Fruit fly (Drosophila melanogaster) whole organism, embryonic: ENCODE results near the gene CG33288.
A peak's percentile ranks its signal among the peaks of the same experiment; 100 is the strongest.

Source experiments
- ATbp ChIP-seq: fragments of 200-800 bp; sonication (Bioruptor generic); optimal IDR thresholded peaks from 2 replicates; lab custom pipeline; 2017; ENCODE audit warnings: missing biosample characterization, mild to moderate bottlenecking, missing genetic modification characterization, missing genetic modification reagents
- Bteb2 ChIP-seq: fragments of 200-800 bp; sonication (Bioruptor generic); optimal IDR thresholded peaks from 2 replicates; lab custom pipeline; 2016; ENCODE audit warnings: missing biosample characterization, missing genetic modification characterization
- CG10147 ChIP-seq: fragments of 200-800 bp; sonication (Bioruptor generic); optimal IDR thresholded peaks from 2 replicates; lab custom pipeline; 2019; ENCODE audit warnings: missing biosample characterization, mild to moderate bottlenecking, missing genetic modification characterization, moderate library complexity
- CG11085 ChIP-seq: fragments of 200-800 bp; sonication (Bioruptor generic); IDR thresholded peaks from 2 replicates; pipeline ENCODE4 v1.3.6; 2022; ENCODE audit warnings: missing biosample characterization, missing genetic modification characterization
- CG11093 ChIP-seq: fragments of 200-800 bp; sonication (Bioruptor generic); IDR thresholded peaks from 3 replicates; pipeline ENCODE4 v1.3.6; 2022; ENCODE audit warnings: missing biosample characterization, missing genetic modification characterization
- CG11247 ChIP-seq: fragments of 200-800 bp; sonication (Bioruptor generic); IDR thresholded peaks from 2 replicates; pipeline ENCODE4 v1.3.6; 2022; ENCODE audit warnings: missing biosample characterization, missing genetic modification characterization
- CG12769 ChIP-seq: fragments of 200-800 bp; sonication (Bioruptor generic); optimal IDR thresholded peaks from 2 replicates; lab custom pipeline; 2019; ENCODE audit warnings: missing biosample characterization, mild to moderate bottlenecking, missing genetic modification characterization, moderate library complexity
- CG14667 ChIP-seq: fragments of 200-800 bp; sonication (Bioruptor generic); IDR thresholded peaks from 2 replicates; pipeline ENCODE4 v1.3.6; 2022; ENCODE audit warnings: missing biosample characterization, missing genetic modification characterization
- CG15011 ChIP-seq: fragments of 200-800 bp; sonication (Bioruptor generic); optimal IDR thresholded peaks from 3 replicates; lab custom pipeline; 2018; ENCODE audit warnings: missing biosample characterization, mild to moderate bottlenecking, missing genetic modification characterization
- CG17829 ChIP-seq: fragments of 200-800 bp; optimal IDR thresholded peaks from 2 replicates; lab custom pipeline; 2019; ENCODE audit warnings: missing biosample characterization, mild to moderate bottlenecking, missing genetic modification characterization, moderate library complexity
- CG18262 ChIP-seq: fragments of 200-800 bp; optimal IDR thresholded peaks from 3 replicates; lab custom pipeline; 2019; ENCODE audit warnings: missing biosample characterization, mild to moderate bottlenecking, missing genetic modification characterization, moderate library complexity
- CG2199 ChIP-seq: fragments of 200-800 bp; sonication (Bioruptor generic); IDR thresholded peaks from 3 replicates; pipeline ENCODE4 v1.3.6; 2022; ENCODE audit warnings: missing biosample characterization, missing genetic modification characterization
- CG4854 ChIP-seq: fragments of 200-800 bp; sonication (Bioruptor generic); optimal IDR thresholded peaks from 2 replicates; lab custom pipeline; 2016; ENCODE audit warnings: missing biosample characterization, missing genetic modification characterization, inconsistent platforms
- CG6813 ChIP-seq: fragments of 200-800 bp; sonication (Bioruptor generic); optimal IDR thresholded peaks from 2 replicates; lab custom pipeline; 2017; ENCODE audit warnings: missing biosample characterization, missing genetic modification characterization, mild to moderate bottlenecking, moderate library complexity, missing genetic modification reagents
- CG9932 ChIP-seq: fragments of 200-800 bp; sonication (Bioruptor generic); IDR thresholded peaks from 2 replicates; pipeline ENCODE4 v1.3.6; 2022; ENCODE audit warnings: missing biosample characterization, missing genetic modification characterization
- CHES-1-like ChIP-seq: fragments of 200-800 bp; sonication (Bioruptor generic); optimal IDR thresholded peaks from 2 replicates; lab custom pipeline; 2016; ENCODE audit warnings: missing biosample characterization, missing genetic modification characterization
- Chrac-16 ChIP-seq: fragments of 200-800 bp; sonication (Bioruptor generic); optimal IDR thresholded peaks from 3 replicates; lab custom pipeline; 2016; ENCODE audit warnings: missing biosample characterization, missing genetic modification characterization
- Dfd ChIP-seq, 2 experiments: fragments of >200 bp; optimal IDR thresholded peaks; 2 replicates each; lab custom pipeline; 2017; ENCODE audit warnings: missing biosample characterization in 2 of 2, missing genetic modification characterization in 2 of 2
- Ets65A ChIP-seq: fragments of 200-800 bp; sonication (Bioruptor generic); peaks from one replicate; lab custom pipeline; 2016; ENCODE audit warnings: missing biosample characterization, missing genetic modification characterization
- GATAe ChIP-seq: fragments of 200-800 bp; sonication (Bioruptor generic); conservative IDR thresholded peaks from 2 replicates; pipeline ENCODE4 v1.3.6; 2022; ENCODE audit warnings: missing biosample characterization, missing genetic modification characterization
- HmgZ ChIP-seq: fragments of 200-800 bp; sonication (Bioruptor generic); optimal IDR thresholded peaks from 2 replicates; lab custom pipeline; 2018; ENCODE audit warnings: missing biosample characterization, mild to moderate bottlenecking, missing genetic modification characterization
- Hmr ChIP-seq: fragments of 200-800 bp; sonication (Bioruptor generic); optimal IDR thresholded peaks from 3 replicates; lab custom pipeline; 2017; ENCODE audit warnings: mild to moderate bottlenecking, missing biosample characterization, missing genetic modification reagents, missing genetic modification characterization
- Lhr ChIP-seq: fragments of 200-800 bp; sonication (Bioruptor generic); optimal IDR thresholded peaks from 3 replicates; lab custom pipeline; 2017; ENCODE audit warnings: mild to moderate bottlenecking, missing biosample characterization, missing genetic modification reagents, missing genetic modification characterization
- Med ChIP-seq: fragments of 200-800 bp; sonication (Bioruptor generic); peaks from one replicate; lab custom pipeline; 2016; ENCODE audit warnings: missing biosample characterization, missing genetic modification characterization, mild to moderate bottlenecking, inconsistent platforms, moderate library complexity
- NFAT ChIP-seq: fragments of 200-800 bp; sonication (Bioruptor generic); IDR thresholded peaks from 2 replicates; pipeline ENCODE4 v1.3.6; 2022; ENCODE audit warnings: missing biosample characterization, missing genetic modification characterization
- Nf-YA ChIP-seq: fragments of 200-800 bp; sonication (Bioruptor generic); IDR thresholded peaks from 2 replicates; pipeline ENCODE4 v1.3.6; 2022; ENCODE audit warnings: missing biosample characterization, missing genetic modification characterization
- Pdp1 ChIP-seq, 2 experiments: fragments of 200-800 bp; sonication (Bioruptor generic); optimal IDR thresholded peaks; 3 replicates each; lab custom pipeline; 2016; ENCODE audit warnings: missing biosample characterization in 2 of 2, missing genetic modification characterization in 2 of 2, mild to moderate bottlenecking in 1 of 2, moderate library complexity in 1 of 2
- Rfx ChIP-seq: fragments of 200-800 bp; sonication (Bioruptor generic); IDR thresholded peaks from 2 replicates; pipeline ENCODE4 v1.3.6; 2022; ENCODE audit warnings: missing biosample characterization, missing genetic modification characterization
- Rx ChIP-seq: fragments of 200-800 bp; sonication (Bioruptor generic); IDR thresholded peaks from 2 replicates; pipeline ENCODE4 v1.3.6; 2022; ENCODE audit warnings: missing biosample characterization, missing genetic modification characterization
- Xrp1 ChIP-seq: fragments of 200-800 bp; sonication (Bioruptor generic); IDR thresholded peaks from 2 replicates; pipeline ENCODE4 v1.3.6; 2022; ENCODE audit warnings: missing biosample characterization, missing genetic modification characterization
- YL-1 ChIP-seq: fragments of 200-800 bp; sonication (Bioruptor generic); optimal IDR thresholded peaks from 3 replicates; lab custom pipeline; 2017; ENCODE audit warnings: missing biosample characterization, mild to moderate bottlenecking, missing genetic modification characterization
- amos ChIP-seq: fragments of 200-800 bp; sonication (Bioruptor generic); IDR thresholded peaks from 2 replicates; pipeline ENCODE4 v1.3.6; 2022; ENCODE audit warnings: missing biosample characterization, missing genetic modification characterization; ENCODE audit not compliant: partially characterized antibody
- chn ChIP-seq: fragments of 200-800 bp; sonication (Bioruptor generic); optimal IDR thresholded peaks from 2 replicates; lab custom pipeline; 2016; ENCODE audit warnings: missing biosample characterization, missing genetic modification characterization
- croc ChIP-seq: fragments of 200-800 bp; sonication (Bioruptor generic); conservative IDR thresholded peaks from 3 replicates; pipeline ENCODE4 v1.3.6; 2022; ENCODE audit warnings: missing biosample characterization, missing genetic modification characterization
- dysf ChIP-seq: fragments of 200-800 bp; sonication (Bioruptor generic); IDR thresholded peaks from 3 replicates; pipeline ENCODE4 v1.3.6; 2022; ENCODE audit warnings: missing biosample characterization, missing genetic modification characterization
- ems ChIP-seq: fragments of 200-800 bp; sonication (Bioruptor generic); optimal IDR thresholded peaks from 3 replicates; lab custom pipeline; 2016; ENCODE audit warnings: missing biosample characterization, missing genetic modification characterization
- fd3F ChIP-seq: fragments of 200-800 bp; sonication (Bioruptor generic); optimal IDR thresholded peaks from 2 replicates; lab custom pipeline; 2018; ENCODE audit warnings: missing biosample characterization, mild to moderate bottlenecking, missing genetic modification characterization, moderate library complexity
- lab ChIP-seq: fragments of 200-800 bp; sonication (Bioruptor generic); optimal IDR thresholded peaks from 3 replicates; lab custom pipeline; 2017; ENCODE audit warnings: missing biosample characterization, missing genetic modification characterization, mild to moderate bottlenecking, moderate library complexity, missing genetic modification reagents
- pan ChIP-seq, 4 experiments: fragments of >200 bp in 3 of 4; fragments of 200-800 bp in 1 of 4; sonication (Bioruptor generic) in 1 of 4; optimal IDR thresholded peaks in 3 of 4; IDR thresholded peaks in 1 of 4; 2 replicates each; pipeline versions ENCODE4 v1.3.6 to Lab custom; 2017 to 2022; ENCODE audit warnings: missing biosample characterization in 2 of 4, missing genetic modification characterization in 2 of 4, mixed read lengths in 1 of 4
- salm ChIP-seq: fragments of 200-800 bp; sonication (Bioruptor generic); optimal IDR thresholded peaks from 2 replicates; lab custom pipeline; 2018; ENCODE audit warnings: missing biosample characterization, mild to moderate bottlenecking, missing genetic modification characterization
- stwl ChIP-seq: fragments of 200-800 bp; sonication (Bioruptor generic); optimal IDR thresholded peaks from 3 replicates; lab custom pipeline; 2018; ENCODE audit warnings: missing biosample characterization, mild to moderate bottlenecking, missing genetic modification characterization, moderate library complexity
- tin ChIP-seq: fragments of 200-800 bp; sonication (Bioruptor generic); optimal IDR thresholded peaks from 3 replicates; lab custom pipeline; 2016; ENCODE audit warnings: missing biosample characterization, missing genetic modification characterization
- trh ChIP-seq: fragments of 200-800 bp; sonication (Bioruptor generic); optimal IDR thresholded peaks from 2 replicates; lab custom pipeline; 2016; ENCODE audit warnings: missing biosample characterization, missing genetic modification characterization
- vvl ChIP-seq: fragments of 200-800 bp; sonication (Bioruptor generic); IDR thresholded peaks from 2 replicates; pipeline ENCODE4 v1.3.6; 2022; ENCODE audit warnings: missing biosample characterization, missing genetic modification characterization
- zen2 ChIP-seq: fragments of 200-800 bp; sonication (Bioruptor generic); IDR thresholded peaks from 3 replicates; pipeline ENCODE4 v1.3.6; 2022; ENCODE audit warnings: missing biosample characterization, missing genetic modification characterization; ENCODE audit not compliant: partially characterized antibody
- zfh2 ChIP-seq: fragments of 200-800 bp; sonication (Bioruptor generic); optimal IDR thresholded peaks from 2 replicates; lab custom pipeline; 2016; ENCODE audit warnings: missing biosample characterization, missing genetic modification characterization

Gene CG33288

dm6 chr3L:21441216-21441813, 13.7 kb downstream of the CG33288 start, which contains the start of gene CG5664 (continued):
- TF ChIP-seq zen2 (GFP tag; lab: Robert Waterston, UW) (peak; percentile 79), Nf-YA (GFP tag; lab: Robert Waterston, UW) (no peak), CG12769 (tag; lab: Kevin White, UChicago) (no peak), stwl (tag; lab: Kevin White, UChicago) (peak; percentile 52)

- TF ChIP-seq Rfx (GFP tag; lab: Robert Waterston, UW), result no peak
- 0 out of 2 replicates have a peak, but pooled peaks have one; percentile 23 for TF ChIP-seq vvl (GFP tag; lab: Robert Waterston, UW)
- no peak for TF ChIP-seq YL-1 (GFP tag; lab: Kevin White, UChicago)
- TF ChIP-seq Ets65A (GFP tag; lab: Kevin White, UChicago), result peak; percentile 86
- no peak for TF ChIP-seq CG10147
- TF ChIP-seq pan (optimal IDR thresholded peaks at IDR 0.05; lab: Kevin White, UChicago), result no peak
- TF ChIP-seq pan (GFP tag; optimal IDR thresholded peaks at IDR 0.05 in 1 of 2, IDR thresholded peaks at IDR 0.05 in 1 of 2), result no peak
- peak; percentile 69 for TF ChIP-seq Med (GFP tag; lab: Kevin White, UChicago)
- no peak for TF ChIP-seq zfh2
- TF ChIP-seq Dfd (GFP tag; optimal IDR thresholded peaks at IDR 0.05; lab: Kevin White, UChicago), result no peak
- TF ChIP-seq CG2199, result 0 out of 3 replicates have a peak, but pooled peaks have one; percentile 28
Measured at dm6 chr3L:21444719-21445118, 17.1 kb downstream of the CG33288 start, which contains the start of gene Alp1. Gene Alp1 (minus strand): TSS chr3L:21444819.

dm6 chr3L:21445704-21446103, 18.1 kb downstream of the CG33288 start, which contains the start of gene Syx7:
Gene Syx7 (plus strand): TSS chr3L:21445834.
- peak; percentile 33 for TF ChIP-seq Chrac-16 (GFP tag; lab: Kevin White, UChicago)
- TF ChIP-seq Lhr (GFP tag; lab: Kevin White, UChicago), result peak; percentile 44
- TF ChIP-seq salm, result no peak
- TF ChIP-seq Pdp1 (GFP tag; optimal IDR thresholded peaks at IDR 0.05; lab: Kevin White, UChicago), result peak; percentile 23 to 45
- TF ChIP-seq HmgZ (tag; lab: Kevin White, UChicago), result peak; percentile 88
- peak; percentile 71 for TF ChIP-seq amos (GFP tag; lab: Robert Waterston, UW)
- no peak for TF ChIP-seq dysf (GFP tag; lab: Robert Waterston, UW)
- peak; percentile 32; the same call in 1 of the 2 replicates for TF ChIP-seq Xrp1
- no peak for TF ChIP-seq lab (GFP tag; lab: Kevin White, UChicago)
- TF ChIP-seq Rx (GFP tag; lab: Robert Waterston, UW), result no peak
- TF ChIP-seq GATAe (GFP tag; lab: Robert Waterston, UW), result no peak
- no peak for TF ChIP-seq croc (GFP tag; lab: Robert Waterston, UW)
- TF ChIP-seq CG17829 (tag; lab: Kevin White, UChicago), result peak; percentile 40
- TF ChIP-seq CG11093 (GFP tag; lab: Robert Waterston, UW), result no peak
- TF ChIP-seq CG4854 (GFP tag; lab: Kevin White, UChicago), result peak; percentile 15
- TF ChIP-seq vvl (GFP tag; lab: Robert Waterston, UW), result peak; percentile 54
- TF ChIP-seq CG14667 (GFP tag; lab: Robert Waterston, UW), result no peak
- no peak for TF ChIP-seq CG11085 (GFP tag; lab: Robert Waterston, UW)
- TF ChIP-seq Hmr (GFP tag; lab: Kevin White, UChicago), result no peak
- no peak for TF ChIP-seq ATbp (GFP tag; lab: Kevin White, UChicago)
- peak; percentile 10 for TF ChIP-seq CG18262 (tag; lab: Kevin White, UChicago)
- TF ChIP-seq chn (GFP tag; lab: Kevin White, UChicago), result peak; percentile 2
- no peak for TF ChIP-seq CG6813 (GFP tag; lab: Kevin White, UChicago)
- peak; percentile 20 for TF ChIP-seq ems (GFP tag; lab: Kevin White, UChicago)
- TF ChIP-seq trh (GFP tag; lab: Kevin White, UChicago), result no peak
- no peak for TF ChIP-seq CG11247 (GFP tag; lab: Robert Waterston, UW)
- TF ChIP-seq stwl (tag; lab: Kevin White, UChicago), result peak; percentile 83
- peak; percentile 63 for TF ChIP-seq CHES-1-like (GFP tag; lab: Kevin White, UChicago)
- peak; percentile 39; the same call in 1 of the 2 replicates for TF ChIP-seq CG9932
- TF ChIP-seq Bteb2 (GFP tag; lab: Kevin White, UChicago), result no peak
- no peak for TF ChIP-seq fd3F
- peak; percentile 32 for TF ChIP-seq tin (GFP tag; lab: Kevin White, UChicago)
- no peak for TF ChIP-seq NFAT (GFP tag; lab: Robert Waterston, UW)
- TF ChIP-seq CG15011, result no peak
